Fruit fly (Drosophila melanogaster): ENCODE results near the gene CG15387.

CG15387 gene

DNA sequence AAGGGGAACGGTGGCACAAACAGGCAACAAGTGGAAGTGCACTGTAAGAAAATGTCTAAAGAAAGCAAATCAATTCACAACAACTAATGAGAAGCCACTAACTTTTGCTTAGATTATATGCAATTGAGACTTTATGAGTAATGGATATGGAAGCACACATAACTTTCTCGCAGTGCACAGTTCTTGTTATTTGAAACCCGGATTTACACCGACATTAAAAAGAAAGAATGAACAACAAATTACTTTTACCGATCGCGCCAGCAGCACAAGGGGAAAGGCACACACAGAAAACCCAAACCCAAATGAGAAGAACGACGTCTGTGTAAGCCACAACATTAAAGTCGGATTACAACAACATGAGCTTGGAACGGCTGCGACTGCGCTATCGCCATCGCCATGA lies 37.0 kb downstream of the CG15387 start (continued):
- no peak for TF ChIP-seq CG9437 (GFP tag; optimal IDR thresholded peaks at IDR 0.05)
- peak; percentile 65 for TF ChIP-seq Oli (tag; optimal IDR thresholded peaks at IDR 0.05)
- TF ChIP-seq CG8089 (GFP tag; optimal IDR thresholded peaks at IDR 0.05): peak; percentile 75
- TF ChIP-seq CG8359 (GFP tag; optimal IDR thresholded peaks at IDR 0.05; ENCODE audit: borderline replicate concordance): peak; percentile 60
- TF ChIP-seq crp (GFP tag; optimal IDR thresholded peaks at IDR 0.05): no peak
- TF ChIP-seq CTCF (GFP tag; optimal IDR thresholded peaks at IDR 0.05): no peak
- peak; percentile 64 for TF ChIP-seq CG2875 (GFP tag; optimal IDR thresholded peaks at IDR 0.05)
- TF ChIP-seq exex (tag; optimal IDR thresholded peaks at IDR 0.05): no peak
- no peak for TF ChIP-seq CG31224 (GFP tag; IDR thresholded peaks at IDR 0.05)
- no peak for TF ChIP-seq CG9932 (GFP tag; IDR thresholded peaks at IDR 0.05)
- peak; percentile 50 for TF ChIP-seq CG1233 (GFP tag; optimal IDR thresholded peaks at IDR 0.05)
- peak; percentile 35; the same call in 1 of the 3 replicates for TF ChIP-seq B-H1 (GFP tag; IDR thresholded peaks at IDR 0.05)
- TF ChIP-seq Hr78 (GFP tag; optimal IDR thresholded peaks at IDR 0.05): peak in 1 of 2 experiments; percentile 15
- no peak for TF ChIP-seq sna (GFP tag; IDR thresholded peaks at IDR 0.05; ENCODE audit: partially characterized antibody)
- 0 out of 2 replicates have a peak, but pooled peaks have one; percentile 58 for TF ChIP-seq Nf-YA (GFP tag; IDR thresholded peaks at IDR 0.05)
- TF ChIP-seq gro (GFP tag; optimal IDR thresholded peaks at IDR 0.05): no peak
- TF ChIP-seq gt (GFP tag; IDR thresholded peaks at IDR 0.05): peak; percentile 57; the same call in 1 of the 2 replicates
- TF ChIP-seq CG4707 (GFP tag; optimal IDR thresholded peaks at IDR 0.05): peak; percentile 42
- no peak for TF ChIP-seq CG10321 (GFP tag; IDR thresholded peaks at IDR 0.05)
- no peak for TF ChIP-seq tll (GFP tag; optimal IDR thresholded peaks at IDR 0.05)
- 0 out of 2 replicates have a peak, but pooled peaks have one; percentile 9 for TF ChIP-seq amos (GFP tag; IDR thresholded peaks at IDR 0.05; ENCODE audit: partially characterized antibody)
- no peak for TF ChIP-seq CG2889 (GFP tag; IDR thresholded peaks at IDR 0.05)
- TF ChIP-seq D (optimal IDR thresholded peaks at IDR 0.05): no peak
- TF ChIP-seq D (GFP tag; optimal IDR thresholded peaks at IDR 0.05): peak; percentile 87
- no peak for TF ChIP-seq Hand (GFP tag; optimal IDR thresholded peaks at IDR 0.05)
- TF ChIP-seq CG1792 (GFP tag; optimal IDR thresholded peaks at IDR 0.05): no peak
- TF ChIP-seq CG1603 (tag; optimal IDR thresholded peaks at IDR 0.05): peak; percentile 88
- peak; percentile 23; the same call in 1 of the 2 replicates for TF ChIP-seq CG7372 (GFP tag; IDR thresholded peaks at IDR 0.05)
- TF ChIP-seq dimm (GFP tag; IDR thresholded peaks at IDR 0.05): no peak
- 0 out of 3 replicates have a peak, but pooled peaks have one; percentile 17 for TF ChIP-seq ken (GFP tag; IDR thresholded peaks at IDR 0.05)
- peak; percentile 47 for TF ChIP-seq CG18619 (GFP tag; optimal IDR thresholded peaks at IDR 0.05)
- TF ChIP-seq Med (GFP tag): peak; percentile 92
- TF ChIP-seq grau (tag; optimal IDR thresholded peaks at IDR 0.05): peak; percentile 53
- no peak for TF ChIP-seq Hey (tag; optimal IDR thresholded peaks at IDR 0.05)
- no peak for TF ChIP-seq CG12769 (tag; optimal IDR thresholded peaks at IDR 0.05)
- TF ChIP-seq CG13424 (tag; optimal IDR thresholded peaks at IDR 0.05): peak; percentile 62
- peak; percentile 87 for TF ChIP-seq CG10959 (GFP tag; IDR thresholded peaks at IDR 0.05)
- TF ChIP-seq toy (GFP tag; IDR thresholded peaks at IDR 0.05): no peak
- TF ChIP-seq sim (GFP tag; IDR thresholded peaks at IDR 0.05): peak; percentile 78
- TF ChIP-seq Six4 (GFP tag; optimal IDR thresholded peaks at IDR 0.05): peak; percentile 79
- TF ChIP-seq gsb-n (tag; optimal IDR thresholded peaks at IDR 0.05): peak; percentile 83
- TF ChIP-seq NFAT (GFP tag; IDR thresholded peaks at IDR 0.05): no peak
- no peak for TF ChIP-seq CG7987 (GFP tag; optimal IDR thresholded peaks at IDR 0.05)
- TF ChIP-seq CG17385 (GFP tag; optimal IDR thresholded peaks at IDR 0.05): peak; percentile 17
- peak; percentile 17 for TF ChIP-seq dm (GFP tag; optimal IDR thresholded peaks at IDR 0.05)
- TF ChIP-seq CG1832 (GFP tag; optimal IDR thresholded peaks at IDR 0.05): no peak
- TF ChIP-seq E2f1 (GFP tag; IDR thresholded peaks at IDR 0.05): peak; percentile 46; the same call in 1 of the 2 replicates
- TF ChIP-seq NfI (GFP tag; optimal IDR thresholded peaks at IDR 0.05): peak; percentile 27
- TF ChIP-seq wdn (GFP tag; IDR thresholded peaks at IDR 0.05): no peak
- no peak for TF ChIP-seq mld (GFP tag; IDR thresholded peaks at IDR 0.05; ENCODE audit: partially characterized antibody)
- TF ChIP-seq CG8281 (tag; optimal IDR thresholded peaks at IDR 0.05): peak; percentile 13

Data from whole organism, embryonic.